Fruit fly (Drosophila melanogaster): Measurements from ENCODE around the gene mip130.

Gene mip130

DNA sequence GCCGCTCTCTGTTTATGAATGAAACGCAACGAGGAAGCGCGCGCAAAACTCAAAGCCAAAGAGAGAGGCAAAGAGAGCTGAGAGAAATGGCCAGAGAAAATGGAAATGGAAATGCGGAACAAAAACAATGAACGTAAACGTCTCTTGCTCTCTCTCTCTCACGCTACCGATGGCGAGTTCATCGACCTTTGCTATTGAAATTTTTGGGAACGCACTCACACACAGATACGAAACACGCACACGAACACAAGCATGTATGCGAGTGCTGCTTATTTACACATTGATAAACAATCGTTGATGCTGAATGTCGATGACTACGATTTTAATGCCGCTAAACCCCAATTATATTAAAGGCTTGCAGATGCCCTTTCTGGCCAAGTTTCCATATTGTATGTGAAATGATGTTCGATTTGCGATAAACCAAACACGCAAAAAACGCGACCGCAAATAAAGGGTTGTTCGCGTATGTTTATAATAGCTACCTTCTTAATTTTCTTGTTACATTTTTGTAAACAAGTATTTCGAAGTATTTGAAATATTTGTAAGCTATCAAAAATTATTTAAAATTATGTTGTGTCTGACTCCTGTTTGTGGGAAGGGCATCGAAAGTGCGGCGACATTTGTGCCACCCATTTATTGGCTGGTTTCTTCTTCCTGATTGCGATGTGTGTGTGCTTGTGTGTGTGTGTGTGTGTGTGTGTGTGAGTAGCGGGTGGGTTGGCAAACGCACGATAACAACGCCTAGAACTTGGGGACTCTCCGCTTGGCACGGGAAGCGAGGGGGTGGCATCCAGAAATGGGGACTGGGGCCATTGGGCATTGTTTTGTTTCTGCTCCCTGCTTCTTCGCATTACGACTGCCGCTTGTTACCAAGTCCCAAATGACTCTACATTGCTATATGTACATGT, 35.6 kb downstream of the mip130 start (continued):
- TF ChIP-seq slbo (GFP tag; IDR thresholded peaks at IDR 0.05) (peak; percentile 64), CG15601 (tag; optimal IDR thresholded peaks at IDR 0.05) (peak; percentile 84), gfzf (GFP tag; optimal IDR thresholded peaks at IDR 0.05) (no peak), D (optimal IDR thresholded peaks at IDR 0.05) (no peak), D (GFP tag; optimal IDR thresholded peaks at IDR 0.05) (peak; percentile 87), seq (GFP tag; IDR thresholded peaks at IDR 0.05) (no peak), bbx (GFP tag; IDR thresholded peaks at IDR 0.05; ENCODE audit: partially characterized antibody) (no peak), unpg (GFP tag; optimal IDR thresholded peaks at IDR 0.05) (peak; percentile 72), exex (tag; optimal IDR thresholded peaks at IDR 0.05) (peak; percentile 5), salm (tag; optimal IDR thresholded peaks at IDR 0.05) (peak; percentile 51), mld (GFP tag; IDR thresholded peaks at IDR 0.05; ENCODE audit: partially characterized antibody) (no peak), CG17359 (tag; optimal IDR thresholded peaks at IDR 0.05) (peak; percentile 65), gsb-n (tag; optimal IDR thresholded peaks at IDR 0.05) (peak; percentile 77), fd102C (GFP tag; optimal IDR thresholded peaks at IDR 0.05) (no peak), CG4424 (GFP tag; optimal IDR thresholded peaks at IDR 0.05) (peak; percentile 61), CG12659 (GFP tag; optimal IDR thresholded peaks at IDR 0.05) (peak; percentile 36), grau (tag; optimal IDR thresholded peaks at IDR 0.05) (peak; percentile 82), cg (GFP tag; optimal IDR thresholded peaks at IDR 0.05) (peak; percentile 89), CG4730 (GFP tag; IDR thresholded peaks at IDR 0.05) (no peak), CG1832 (GFP tag; optimal IDR thresholded peaks at IDR 0.05) (no peak), CG17829 (tag; optimal IDR thresholded peaks at IDR 0.05) (peak; percentile 66), CG11723 (GFP tag; optimal IDR thresholded peaks at IDR 0.05) (peak; percentile 50), CG4707 (GFP tag; optimal IDR thresholded peaks at IDR 0.05) (peak; percentile 27), PHDP (tag; optimal IDR thresholded peaks at IDR 0.05) (peak; percentile 81), CG14667 (GFP tag; IDR thresholded peaks at IDR 0.05) (peak; percentile 37; the same call in 1 of the 2 replicates), BtbVII (GFP tag; optimal IDR thresholded peaks at IDR 0.05) (peak; percentile 35), Trl (optimal IDR thresholded peaks at IDR 0.05) (peak; percentile 82 to 90), Trl (GFP tag; optimal IDR thresholded peaks at IDR 0.05) (peak; percentile 19), Awh (GFP tag; IDR thresholded peaks at IDR 0.05) (no peak), cwo (GFP tag; optimal IDR thresholded peaks at IDR 0.05) (peak; percentile 50), B-H1 (GFP tag; IDR thresholded peaks at IDR 0.05) (0 out of 3 replicates have a peak, but pooled peaks have one; percentile 10), CG15269 (tag; optimal IDR thresholded peaks at IDR 0.05) (peak; percentile 56), H2.0 (GFP tag; IDR thresholded peaks at IDR 0.05) (peak; percentile 7; the same call in 1 of the 2 replicates), CG3065 (GFP tag; optimal IDR thresholded peaks at IDR 0.05) (no peak), CG6765 (GFP tag; optimal IDR thresholded peaks at IDR 0.05) (peak; percentile 24), dmrt99B (tag; optimal IDR thresholded peaks at IDR 0.05) (peak; percentile 83), CG14014 (GFP tag; IDR thresholded peaks at IDR 0.05) (no peak; the same call in 1 of the 2 replicates), Hsf (GFP tag; optimal IDR thresholded peaks at IDR 0.05) (peak; percentile 63), CG4404 (GFP tag; IDR thresholded peaks at IDR 0.05) (no peak), caup (GFP tag; optimal IDR thresholded peaks at IDR 0.05; ENCODE audit: severe bottlenecking) (peak; percentile 5), CG10979 (tag; optimal IDR thresholded peaks at IDR 0.05) (peak; percentile 88), Med (GFP tag) (peak; percentile 93), Lpt (GFP tag; optimal IDR thresholded peaks at IDR 0.05) (no peak), CG7786 (GFP tag; optimal IDR thresholded peaks at IDR 0.05) (peak; percentile 64), Gsc (GFP tag; IDR thresholded peaks at IDR 0.05) (peak; percentile 27; the same call in 1 of the 2 replicates), Opbp (GFP tag; IDR thresholded peaks at IDR 0.05; ENCODE audit: partially characterized antibody) (no peak), CG14710 (tag; optimal IDR thresholded peaks at IDR 0.05) (peak; percentile 74), CG12769 (tag; optimal IDR thresholded peaks at IDR 0.05) (peak; percentile 47)
